Fruit fly (Drosophila melanogaster): ENCODE data around the gene wnd.

The wnd gene

dm6 chr3L:19585979-19586378, 49.6 kb downstream of the wnd start, which contains the start of the genes CG9231 and CG9330 (continued):
- TF ChIP-seq eve (GFP tag; optimal IDR thresholded peaks at IDR 0.05) = no peak
- TF ChIP-seq sug (tag; optimal IDR thresholded peaks at IDR 0.05) = peak; percentile 36
- no peak for TF ChIP-seq CG3838 (GFP tag; optimal IDR thresholded peaks at IDR 0.05)
- no peak for TF ChIP-seq CG42726 (GFP tag; IDR thresholded peaks at IDR 0.05; ENCODE audit: partially characterized antibody)
- peak; percentile 5 for TF ChIP-seq Side (GFP tag; optimal IDR thresholded peaks at IDR 0.05)
- TF ChIP-seq CG12659 (GFP tag; optimal IDR thresholded peaks at IDR 0.05) = peak; percentile 84
- TF ChIP-seq CG17829 (tag; optimal IDR thresholded peaks at IDR 0.05) = peak; percentile 54
- no peak for TF ChIP-seq CG3065 (GFP tag; optimal IDR thresholded peaks at IDR 0.05)
- peak; percentile 10 for TF ChIP-seq Fer1 (GFP tag; optimal IDR thresholded peaks at IDR 0.05)
- peak; percentile 32 for TF ChIP-seq jumu (GFP tag; optimal IDR thresholded peaks at IDR 0.05)
- peak; percentile 44 for TF ChIP-seq phol (tag; optimal IDR thresholded peaks at IDR 0.05)
- TF ChIP-seq Myb (GFP tag; optimal IDR thresholded peaks at IDR 0.05) = peak; percentile 31
- TF ChIP-seq CG10979 (tag; optimal IDR thresholded peaks at IDR 0.05) = no peak
- TF ChIP-seq tup (GFP tag; optimal IDR thresholded peaks at IDR 0.05) = no peak
- TF ChIP-seq D19A (tag; optimal IDR thresholded peaks at IDR 0.05) = peak; percentile 48
- peak; percentile 84 for TF ChIP-seq stwl (tag; optimal IDR thresholded peaks at IDR 0.05)
- no peak for TF ChIP-seq dmrt99B (tag; optimal IDR thresholded peaks at IDR 0.05)
- peak; percentile 9 for TF ChIP-seq ems (GFP tag; optimal IDR thresholded peaks at IDR 0.05)
- TF ChIP-seq Xbp1 (GFP tag; optimal IDR thresholded peaks at IDR 0.05) = peak; percentile 45
- peak in 1 of 2 experiments; percentile 77 for TF ChIP-seq tll (GFP tag; optimal IDR thresholded peaks at IDR 0.05)
- TF ChIP-seq sr (GFP tag; IDR thresholded peaks at IDR 0.05) = no peak
- peak; percentile 26 for TF ChIP-seq ewg (GFP tag; optimal IDR thresholded peaks at IDR 0.05)
- peak; percentile 41 for TF ChIP-seq CG13894 (tag; optimal IDR thresholded peaks at IDR 0.05)
- TF ChIP-seq CG10147 (GFP tag; optimal IDR thresholded peaks at IDR 0.05) = no peak
- TF ChIP-seq CG2120 (GFP tag; optimal IDR thresholded peaks at IDR 0.05) = peak; percentile 52
- peak; percentile 75 for TF ChIP-seq pzg (GFP tag; optimal IDR thresholded peaks at IDR 0.05)
- peak; percentile 60 for TF ChIP-seq MBD-R2 (GFP tag; IDR thresholded peaks at IDR 0.05)
- peak; percentile 38 for TF ChIP-seq Nf-YC (tag; optimal IDR thresholded peaks at IDR 0.05)
- TF ChIP-seq Asciz (GFP tag; optimal IDR thresholded peaks at IDR 0.05) = peak; percentile 10
- TF ChIP-seq CG7987 (GFP tag; optimal IDR thresholded peaks at IDR 0.05) = no peak
- no peak for TF ChIP-seq CG8944 (GFP tag; optimal IDR thresholded peaks at IDR 0.05)
- TF ChIP-seq mam (GFP tag; optimal IDR thresholded peaks at IDR 0.05) = peak; percentile 2
- TF ChIP-seq chif (GFP tag; optimal IDR thresholded peaks at IDR 0.05) = no peak
- TF ChIP-seq cwo (GFP tag; optimal IDR thresholded peaks at IDR 0.05) = no peak
- peak; percentile 9 for TF ChIP-seq az2 (GFP tag; optimal IDR thresholded peaks at IDR 0.05)
- TF ChIP-seq gcm (GFP tag; optimal IDR thresholded peaks at IDR 0.05) = peak; percentile 32
- peak; percentile 33; the same call in 1 of the 2 replicates for TF ChIP-seq CG17328 (GFP tag; IDR thresholded peaks at IDR 0.05)
- no peak for TF ChIP-seq CG8089 (GFP tag; optimal IDR thresholded peaks at IDR 0.05)
- peak; percentile 32 to 36 for TF ChIP-seq dpn (GFP tag; optimal IDR thresholded peaks at IDR 0.05)
- peak; percentile 38 for TF ChIP-seq CG15479 (GFP tag; optimal IDR thresholded peaks at IDR 0.05)
- TF ChIP-seq CG1603 (tag; optimal IDR thresholded peaks at IDR 0.05) = peak; percentile 52
- peak; percentile 38 for TF ChIP-seq kni (GFP tag; optimal IDR thresholded peaks at IDR 0.05)
- TF ChIP-seq tgo (GFP tag; IDR thresholded peaks at IDR 0.05) = no peak
- no peak for TF ChIP-seq dysf (GFP tag; IDR thresholded peaks at IDR 0.05)
- no peak for TF ChIP-seq CG1792 (GFP tag; optimal IDR thresholded peaks at IDR 0.05)
- no peak for TF ChIP-seq sisA (GFP tag; IDR thresholded peaks at IDR 0.05)
- no peak for TF ChIP-seq sna (GFP tag; IDR thresholded peaks at IDR 0.05; ENCODE audit: partially characterized antibody)
- TF ChIP-seq CG33213 (GFP tag; optimal IDR thresholded peaks at IDR 0.05) = peak; percentile 34
- TF ChIP-seq Hr51 (GFP tag; optimal IDR thresholded peaks at IDR 0.05) = peak; percentile 11 to 38
- no peak for TF ChIP-seq CG13296 (GFP tag; optimal IDR thresholded peaks at IDR 0.05)

All from whole organism, embryonic.